Fruit fly (Drosophila melanogaster) whole organism, wandering third instar larva: Measurements from ENCODE around the gene fry.

Source experiments
- Hr83 ChIP-seq: fragments of 200-300 bp; sonication (Bioruptor generic); optimal IDR thresholded peaks from 2 replicates; lab custom pipeline; 2016; ENCODE audit warnings: missing biosample characterization, mild to moderate bottlenecking, missing genetic modification characterization, moderate library complexity; ENCODE audit not compliant: poor library complexity, severe bottlenecking
- psq ChIP-seq: fragments of 200-800 bp; sonication (Bioruptor generic); optimal IDR thresholded peaks from 3 replicates; lab custom pipeline; 2017; ENCODE audit warnings: missing biosample characterization, mild to moderate bottlenecking, missing genetic modification characterization, moderate library complexity

- no peak for TF ChIP-seq Hr83
- TF ChIP-seq psq (GFP tag; lab: Kevin White, UChicago), result no peak
Observed at dm6 chr3L:9601225-9601624, 77.7 kb downstream of the fry start, which contains the start of the genes CG3088 and CG3306.
